Worm (Caenorhabditis elegans): Measurements from ENCODE around the gene T22F3.2.

The T22F3.2 gene

DNA sequence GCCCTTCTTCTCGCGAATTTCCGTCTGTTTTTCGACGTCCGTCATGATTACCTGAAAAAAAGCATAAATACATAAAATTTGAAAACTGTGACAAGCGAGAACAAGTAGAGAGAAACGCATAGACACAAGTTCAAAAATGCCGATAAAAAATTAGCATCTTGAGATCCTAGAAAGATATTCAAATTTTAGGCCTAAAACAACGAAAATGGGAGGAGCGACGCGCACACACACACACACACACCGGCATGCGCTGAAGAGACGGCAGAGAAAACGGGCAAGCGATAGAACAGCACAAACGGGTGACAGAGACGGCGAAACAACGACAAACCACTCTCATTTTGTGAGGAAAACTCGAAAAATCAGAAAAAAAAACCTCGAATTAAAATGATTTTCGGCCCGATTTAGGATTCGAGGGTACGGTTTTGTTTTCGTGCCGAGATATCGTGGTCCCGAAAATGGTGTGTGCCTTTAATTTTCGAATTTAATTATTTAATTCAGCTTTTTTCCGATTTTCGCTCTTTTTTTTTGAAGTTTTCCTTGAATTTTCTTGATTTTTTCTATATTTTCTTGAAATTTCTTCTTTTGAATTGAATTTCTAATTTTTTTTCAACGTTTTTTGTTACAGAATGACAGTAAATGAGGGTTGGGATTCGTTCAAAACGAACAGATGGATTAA, at the start of gene T22F3.2, which contains the start of gene rpl-11.1:
Gene T22F3.2, plus strand, starts transcription at position 626 of the 676 bp plus-strand sequence.
Gene rpl-11.1, minus strand, starts transcription at position 51 of the 676 bp plus-strand sequence.
- TF ChIP-seq ceh-13 (GFP tag; optimal IDR thresholded peaks at IDR 0.05) (no peak), hmg-4 (GFP tag; optimal IDR thresholded peaks at IDR 0.05) (peak; percentile 6), tbx-11 (GFP tag; IDR thresholded peaks at IDR 0.05) (no peak)

DNA sequence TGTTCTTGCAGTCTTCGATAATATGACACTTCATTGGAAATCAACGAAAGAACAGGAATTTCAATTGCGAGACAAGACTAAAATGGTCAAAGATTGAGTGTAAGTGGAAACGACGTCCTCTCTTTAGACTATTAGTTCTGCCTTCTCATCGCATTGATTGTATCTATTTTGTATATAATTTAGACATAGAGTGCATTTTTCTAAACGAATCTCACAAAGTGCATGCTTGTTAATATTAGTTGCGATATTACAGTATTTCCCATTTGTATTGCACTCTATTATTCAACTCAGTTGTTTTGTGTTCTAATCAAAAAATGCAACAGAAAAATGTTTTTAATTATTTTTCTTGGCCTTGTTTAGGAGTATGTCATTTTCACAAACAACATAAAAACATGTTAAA, 48.1 kb upstream of the T22F3.2 start, which contains the start of gene nhr-93:
Gene nhr-93, minus strand, starts transcription at position 101 of the 400 bp plus-strand sequence.
- TF ChIP-seq aly-1 (tag; optimal IDR thresholded peaks at IDR 0.05): no peak
- no peak for TF ChIP-seq ama-1 (optimal IDR thresholded peaks at IDR 0.05)
- TF ChIP-seq tbx-37 (GFP tag; conservative IDR thresholded peaks at IDR 0.05): no peak
- no peak for TF ChIP-seq F13C5.2 (tag; optimal IDR thresholded peaks at IDR 0.05)
- no peak for TF ChIP-seq ceh-13 (GFP tag; optimal IDR thresholded peaks at IDR 0.05)
- TF ChIP-seq hnd-1 (tag; optimal IDR thresholded peaks at IDR 0.05): no peak
- no peak for TF ChIP-seq flt-1 (GFP tag; IDR thresholded peaks at IDR 0.05)
- no peak for TF ChIP-seq tbx-11 (GFP tag; IDR thresholded peaks at IDR 0.05)
- TF ChIP-seq pes-1 (GFP tag; IDR thresholded peaks at IDR 0.05): no peak
- TF ChIP-seq B0310.2 (tag; optimal IDR thresholded peaks at IDR 0.05): no peak
- no peak for TF ChIP-seq hmg-4 (GFP tag; optimal IDR thresholded peaks at IDR 0.05)
- TF ChIP-seq hmbx-1 (tag; optimal IDR thresholded peaks at IDR 0.05): no peak
- TF ChIP-seq ets-7 (tag; optimal IDR thresholded peaks at IDR 0.05): no peak
- TF ChIP-seq tra-4 (tag; optimal IDR thresholded peaks at IDR 0.05): no peak
- no peak for TF ChIP-seq ceh-36 (tag; optimal IDR thresholded peaks at IDR 0.05)
- TF ChIP-seq sea-1 (GFP tag; conservative IDR thresholded peaks at IDR 0.05): no peak
- no peak for TF ChIP-seq scrt-1 (GFP tag; IDR thresholded peaks at IDR 0.05)

DNA sequence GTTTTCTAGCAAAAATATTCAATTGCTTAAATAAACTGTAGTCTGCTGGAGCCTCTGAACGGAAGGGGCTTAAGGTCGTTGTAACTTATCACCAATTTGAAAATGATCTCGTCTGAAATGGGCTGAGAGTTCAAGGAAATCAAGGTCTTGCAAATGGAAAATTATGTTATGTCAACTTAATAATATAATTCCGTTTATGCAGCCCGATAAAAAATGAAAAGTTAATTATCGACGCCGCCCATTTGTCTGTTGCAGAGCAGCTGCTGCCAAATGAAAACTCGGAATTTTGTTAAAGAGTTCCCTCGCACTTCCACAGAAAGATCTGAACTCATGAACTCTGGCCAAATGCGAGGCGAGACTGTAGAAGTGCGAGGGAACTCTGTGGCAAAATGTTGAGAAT, 45.3 kb upstream of the T22F3.2 start, which contains the start of gene srbc-67:
Gene srbc-67, minus strand, starts transcription at position 101 of the 400 bp plus-strand sequence.
- TF ChIP-seq ceh-36 (tag; optimal IDR thresholded peaks at IDR 0.05): no peak
- no peak for TF ChIP-seq flt-1 (GFP tag; IDR thresholded peaks at IDR 0.05)
- TF ChIP-seq F13C5.2 (tag; optimal IDR thresholded peaks at IDR 0.05): no peak
- TF ChIP-seq ets-7 (tag; optimal IDR thresholded peaks at IDR 0.05): no peak
- TF ChIP-seq pes-1 (GFP tag; IDR thresholded peaks at IDR 0.05): no peak
- TF ChIP-seq tra-4 (tag; optimal IDR thresholded peaks at IDR 0.05): no peak
- TF ChIP-seq ceh-13 (GFP tag; optimal IDR thresholded peaks at IDR 0.05): no peak
- TF ChIP-seq aly-1 (tag; optimal IDR thresholded peaks at IDR 0.05): no peak
- no peak for TF ChIP-seq sea-1 (GFP tag; conservative IDR thresholded peaks at IDR 0.05)
- no peak for TF ChIP-seq ama-1 (optimal IDR thresholded peaks at IDR 0.05)

DNA sequence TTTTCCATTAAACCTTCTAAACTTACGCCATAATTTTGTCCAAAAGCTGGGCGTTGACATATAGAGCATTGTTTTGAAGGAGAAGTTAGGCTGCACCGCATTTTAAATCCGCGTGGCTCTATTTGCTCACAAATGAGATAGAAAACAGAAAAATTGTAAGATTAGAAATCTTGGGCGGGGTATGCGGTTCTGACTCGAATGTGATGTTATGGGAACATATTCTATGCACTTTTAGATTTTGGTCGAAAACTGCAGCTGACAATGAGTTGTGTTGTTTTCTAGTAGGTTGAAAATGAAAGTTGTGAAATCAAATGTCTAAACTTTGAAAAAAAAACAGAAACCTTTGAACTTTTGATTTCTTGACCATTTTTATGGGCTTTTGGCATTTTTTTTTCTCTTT, 43.1 kb upstream of the T22F3.2 start, which contains the start of gene nhr-222:
Gene nhr-222, minus strand, starts transcription at position 101 of the 400 bp plus-strand sequence.
- no peak for TF ChIP-seq F13C5.2 (tag; optimal IDR thresholded peaks at IDR 0.05)
- no peak for TF ChIP-seq aly-1 (tag; optimal IDR thresholded peaks at IDR 0.05)
- TF ChIP-seq tbx-37 (GFP tag; conservative IDR thresholded peaks at IDR 0.05): no peak
- TF ChIP-seq ceh-36 (tag; optimal IDR thresholded peaks at IDR 0.05): no peak
- TF ChIP-seq ama-1 (optimal IDR thresholded peaks at IDR 0.05): no peak
- TF ChIP-seq scrt-1 (GFP tag; IDR thresholded peaks at IDR 0.05): no peak
- no peak for TF ChIP-seq sea-1 (GFP tag; conservative IDR thresholded peaks at IDR 0.05)
- no peak for TF ChIP-seq pes-1 (GFP tag; IDR thresholded peaks at IDR 0.05)
- no peak for TF ChIP-seq hmg-4 (GFP tag; optimal IDR thresholded peaks at IDR 0.05)
- TF ChIP-seq hmbx-1 (tag; optimal IDR thresholded peaks at IDR 0.05): no peak
- TF ChIP-seq tra-4 (tag; optimal IDR thresholded peaks at IDR 0.05): no peak
- no peak for TF ChIP-seq flt-1 (GFP tag; IDR thresholded peaks at IDR 0.05)
- TF ChIP-seq B0310.2 (tag; optimal IDR thresholded peaks at IDR 0.05): no peak

DNA sequence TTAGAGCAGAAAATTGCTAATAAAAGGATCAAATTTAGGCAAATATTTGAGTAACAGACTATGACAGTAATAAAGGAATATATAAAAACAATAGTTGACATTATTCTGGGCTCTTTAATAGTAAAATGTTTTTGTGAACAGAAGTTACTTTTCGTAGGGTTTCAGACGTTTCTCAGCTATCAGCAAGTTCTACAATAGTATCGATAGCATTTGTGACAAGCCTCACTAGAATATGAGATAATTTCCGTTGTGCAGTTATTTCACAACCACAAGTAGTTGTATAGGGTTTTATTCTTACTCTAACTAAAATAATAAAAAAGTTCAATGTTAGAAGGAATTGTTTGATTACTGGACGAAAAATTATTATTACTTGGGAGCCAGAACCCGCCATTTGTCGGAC, 39.9 kb upstream of the T22F3.2 start, which contains the start of gene srbc-68:
Gene srbc-68, minus strand, starts transcription at position 101 of the 400 bp plus-strand sequence.
- TF ChIP-seq ceh-36 (tag; optimal IDR thresholded peaks at IDR 0.05): no peak
- no peak for TF ChIP-seq ets-7 (tag; optimal IDR thresholded peaks at IDR 0.05)
- no peak for TF ChIP-seq hmbx-1 (tag; optimal IDR thresholded peaks at IDR 0.05)
- TF ChIP-seq F13C5.2 (tag; optimal IDR thresholded peaks at IDR 0.05): no peak
- TF ChIP-seq ceh-13 (GFP tag; optimal IDR thresholded peaks at IDR 0.05): no peak
- no peak for TF ChIP-seq tbx-11 (GFP tag; IDR thresholded peaks at IDR 0.05)
- no peak for TF ChIP-seq tbx-37 (GFP tag; conservative IDR thresholded peaks at IDR 0.05)
- no peak for TF ChIP-seq ama-1 (optimal IDR thresholded peaks at IDR 0.05)
- no peak for TF ChIP-seq tra-4 (tag; optimal IDR thresholded peaks at IDR 0.05)
- TF ChIP-seq flt-1 (GFP tag; IDR thresholded peaks at IDR 0.05): no peak
- no peak for TF ChIP-seq B0310.2 (tag; optimal IDR thresholded peaks at IDR 0.05)
- no peak for TF ChIP-seq sea-1 (GFP tag; conservative IDR thresholded peaks at IDR 0.05)
- TF ChIP-seq pes-1 (GFP tag; IDR thresholded peaks at IDR 0.05): no peak
- TF ChIP-seq hnd-1 (tag; optimal IDR thresholded peaks at IDR 0.05): no peak
- TF ChIP-seq scrt-1 (GFP tag; IDR thresholded peaks at IDR 0.05): no peak
- TF ChIP-seq hmg-4 (GFP tag; optimal IDR thresholded peaks at IDR 0.05): no peak
- no peak for TF ChIP-seq aly-1 (tag; optimal IDR thresholded peaks at IDR 0.05)

DNA sequence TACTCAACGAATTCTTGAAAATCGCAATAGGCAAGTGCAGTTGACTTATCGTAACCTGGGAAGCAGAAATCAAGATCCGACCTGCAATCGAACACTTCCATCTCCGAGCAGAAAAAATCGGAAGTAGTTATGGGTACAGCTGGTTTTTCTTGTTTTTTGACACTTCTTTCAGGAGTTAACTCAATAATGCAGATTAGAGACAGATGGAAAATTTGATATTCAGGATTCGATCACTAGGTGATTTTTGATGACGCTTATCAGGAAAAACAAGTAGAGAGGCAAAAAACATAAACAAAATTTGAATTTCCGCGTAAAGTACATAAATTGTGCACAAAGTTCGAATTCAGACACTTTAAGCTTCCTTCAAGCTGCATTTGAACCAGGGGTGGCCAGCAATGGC, 37.6 kb upstream of the T22F3.2 start, which contains the start of gene srw-130:
Gene srw-130, minus strand, starts transcription at position 101 of the 400 bp plus-strand sequence.
- TF ChIP-seq tbx-37 (GFP tag; conservative IDR thresholded peaks at IDR 0.05): no peak
- no peak for TF ChIP-seq scrt-1 (GFP tag; IDR thresholded peaks at IDR 0.05)
- TF ChIP-seq ama-1 (optimal IDR thresholded peaks at IDR 0.05): no peak
- no peak for TF ChIP-seq ets-7 (tag; optimal IDR thresholded peaks at IDR 0.05)
- no peak for TF ChIP-seq ceh-36 (tag; optimal IDR thresholded peaks at IDR 0.05)
- no peak for TF ChIP-seq tra-4 (tag; optimal IDR thresholded peaks at IDR 0.05)
- no peak for TF ChIP-seq flt-1 (GFP tag; IDR thresholded peaks at IDR 0.05)
- no peak for TF ChIP-seq hmbx-1 (tag; optimal IDR thresholded peaks at IDR 0.05)
- no peak for TF ChIP-seq aly-1 (tag; optimal IDR thresholded peaks at IDR 0.05)
- TF ChIP-seq sea-1 (GFP tag; conservative IDR thresholded peaks at IDR 0.05): no peak
- no peak for TF ChIP-seq pes-1 (GFP tag; IDR thresholded peaks at IDR 0.05)
- TF ChIP-seq ceh-13 (GFP tag; optimal IDR thresholded peaks at IDR 0.05): no peak
- TF ChIP-seq F13C5.2 (tag; optimal IDR thresholded peaks at IDR 0.05): no peak
- TF ChIP-seq hnd-1 (tag; optimal IDR thresholded peaks at IDR 0.05): no peak
- TF ChIP-seq B0310.2 (tag; optimal IDR thresholded peaks at IDR 0.05): no peak
- no peak for TF ChIP-seq tbx-11 (GFP tag; IDR thresholded peaks at IDR 0.05)

DNA sequence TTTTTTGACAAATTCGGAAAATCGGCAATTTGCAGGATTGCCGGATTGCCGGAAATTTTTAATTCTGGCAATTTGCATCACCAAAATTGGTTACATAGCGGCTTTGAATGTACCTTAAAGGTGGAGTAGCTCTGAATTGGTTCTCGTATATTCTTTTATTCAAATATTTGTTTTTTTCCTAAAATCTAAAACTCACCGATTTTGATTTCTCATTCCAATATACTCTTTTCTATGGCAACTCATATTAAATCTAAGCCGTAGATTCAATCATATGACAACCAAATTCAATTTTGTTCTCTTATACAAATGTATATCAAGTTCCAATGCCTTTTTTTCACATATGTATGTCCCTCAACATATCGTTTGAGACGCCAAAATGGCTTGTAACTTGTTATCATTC, 36.9 kb upstream of the T22F3.2 start, which contains the start of gene sri-21:
Gene sri-21, plus strand, starts transcription at position 301 of the 400 bp plus-strand sequence.
- TF ChIP-seq sea-1 (GFP tag; conservative IDR thresholded peaks at IDR 0.05) (no peak), hmg-4 (GFP tag; optimal IDR thresholded peaks at IDR 0.05) (no peak), hnd-1 (tag; optimal IDR thresholded peaks at IDR 0.05) (no peak), F13C5.2 (tag; optimal IDR thresholded peaks at IDR 0.05) (no peak), aly-1 (tag; optimal IDR thresholded peaks at IDR 0.05) (no peak), ama-1 (optimal IDR thresholded peaks at IDR 0.05) (no peak)
